Fruit fly (Drosophila melanogaster) whole organism, embryonic: ENCODE data around the gene CG43051.

Source experiments
- Aef1 ChIP-seq: fragments of 200-800 bp; sonication (Bioruptor generic); IDR thresholded peaks from 3 replicates; pipeline ENCODE4 v1.3.6; 2022; ENCODE audit warnings: missing biosample characterization, missing genetic modification characterization
- B-H2 ChIP-seq: fragments of 200-800 bp; sonication (Bioruptor generic); optimal IDR thresholded peaks from 2 replicates; lab custom pipeline; 2018; ENCODE audit warnings: missing biosample characterization, mild to moderate bottlenecking, missing genetic modification characterization
- BtbVII ChIP-seq: fragments of 200-800 bp; sonication (Bioruptor generic); optimal IDR thresholded peaks from 3 replicates; lab custom pipeline; 2017; ENCODE audit warnings: missing biosample characterization, mild to moderate bottlenecking, missing genetic modification characterization
- CG10267 ChIP-seq: fragments of 200-800 bp; sonication (Bioruptor generic); optimal IDR thresholded peaks from 2 replicates; lab custom pipeline; 2018; ENCODE audit warnings: missing biosample characterization, mild to moderate bottlenecking, missing genetic modification characterization, moderate library complexity
- CG10321 ChIP-seq: fragments of 200-800 bp; sonication (Bioruptor generic); IDR thresholded peaks from 2 replicates; pipeline ENCODE4 v1.3.6; 2022; ENCODE audit warnings: missing biosample characterization, missing genetic modification characterization
- CG12071 ChIP-seq: fragments of 200-800 bp; sonication (Bioruptor generic); optimal IDR thresholded peaks from 3 replicates; lab custom pipeline; 2018; ENCODE audit warnings: missing biosample characterization, mild to moderate bottlenecking, missing genetic modification characterization
- CG12769 ChIP-seq: fragments of 200-800 bp; sonication (Bioruptor generic); optimal IDR thresholded peaks from 2 replicates; lab custom pipeline; 2019; ENCODE audit warnings: missing biosample characterization, mild to moderate bottlenecking, missing genetic modification characterization, moderate library complexity
- CG15479 ChIP-seq: fragments of 200-800 bp; sonication (Bioruptor generic); optimal IDR thresholded peaks from 3 replicates; lab custom pipeline; 2019; ENCODE audit warnings: missing biosample characterization, mild to moderate bottlenecking, missing genetic modification characterization, moderate library complexity
- CG17385 ChIP-seq: fragments of 200-800 bp; sonication (Bioruptor generic); optimal IDR thresholded peaks from 3 replicates; lab custom pipeline; 2018; ENCODE audit warnings: missing biosample characterization, mild to moderate bottlenecking, missing genetic modification characterization
- CG18262 ChIP-seq: fragments of 200-800 bp; optimal IDR thresholded peaks from 3 replicates; lab custom pipeline; 2019; ENCODE audit warnings: missing biosample characterization, mild to moderate bottlenecking, missing genetic modification characterization, moderate library complexity
- CG18476 ChIP-seq: fragments of 200-800 bp; sonication (Bioruptor generic); optimal IDR thresholded peaks from 2 replicates; lab custom pipeline; 2016; ENCODE audit warnings: missing biosample characterization, mild to moderate bottlenecking, missing genetic modification characterization
- CG18619 ChIP-seq: fragments of 200-800 bp; sonication (Bioruptor generic); optimal IDR thresholded peaks from 3 replicates; lab custom pipeline; 2017; ENCODE audit warnings: missing biosample characterization, mild to moderate bottlenecking, missing genetic modification characterization
- CG18764 ChIP-seq: fragments of 200-800 bp; sonication (Bioruptor generic); optimal IDR thresholded peaks from 3 replicates; lab custom pipeline; 2016; ENCODE audit warnings: missing biosample characterization, missing genetic modification characterization
- CG2875 ChIP-seq: fragments of 200-800 bp; sonication (Bioruptor generic); optimal IDR thresholded peaks from 2 replicates; lab custom pipeline; 2017; ENCODE audit warnings: missing biosample characterization, mild to moderate bottlenecking, missing genetic modification characterization, missing genetic modification reagents
- CG2889 ChIP-seq: fragments of 200-800 bp; sonication (Bioruptor generic); IDR thresholded peaks from 3 replicates; pipeline ENCODE4 v1.3.6; 2022; ENCODE audit warnings: missing biosample characterization, missing genetic modification characterization
- CG32772 ChIP-seq: fragments of 200-800 bp; sonication (Bioruptor generic); IDR thresholded peaks from 2 replicates; pipeline ENCODE4 v1.3.6; 2022; ENCODE audit warnings: missing biosample characterization, missing genetic modification characterization
- CG3281 ChIP-seq: fragments of 200-800 bp; sonication (Bioruptor generic); optimal IDR thresholded peaks from 3 replicates; lab custom pipeline; 2017; ENCODE audit warnings: missing biosample characterization, mild to moderate bottlenecking, missing genetic modification characterization
- CG33557 ChIP-seq: fragments of 200-800 bp; sonication (Bioruptor generic); optimal IDR thresholded peaks from 2 replicates; lab custom pipeline; 2019; ENCODE audit warnings: missing biosample characterization, mild to moderate bottlenecking, missing genetic modification characterization, moderate library complexity
- CG3995 ChIP-seq: fragments of 200-800 bp; sonication (Bioruptor generic); optimal IDR thresholded peaks from 3 replicates; lab custom pipeline; 2016; ENCODE audit warnings: missing biosample characterization, missing genetic modification characterization
- CG42726 ChIP-seq: fragments of 200-800 bp; sonication (Bioruptor generic); IDR thresholded peaks from 2 replicates; pipeline ENCODE4 v1.3.6; 2022; ENCODE audit warnings: missing biosample characterization, missing genetic modification characterization; ENCODE audit not compliant: partially characterized antibody
- CG4707 ChIP-seq: fragments of 200-800 bp; sonication (Bioruptor generic); optimal IDR thresholded peaks from 2 replicates; lab custom pipeline; 2018; ENCODE audit warnings: missing biosample characterization, mild to moderate bottlenecking, missing genetic modification characterization, moderate library complexity
- CG7786 ChIP-seq: fragments of 200-800 bp; sonication (Bioruptor generic); optimal IDR thresholded peaks from 2 replicates; lab custom pipeline; 2016; ENCODE audit warnings: missing biosample characterization, missing genetic modification characterization
- CG8281 ChIP-seq: fragments of 200-800 bp; sonication (Bioruptor generic); optimal IDR thresholded peaks from 2 replicates; lab custom pipeline; 2018; ENCODE audit warnings: missing biosample characterization, mild to moderate bottlenecking, missing genetic modification characterization, moderate library complexity
- CG8290 ChIP-seq, 3 experiments: fragments of 200-800 bp; sonication (Bioruptor generic); optimal IDR thresholded peaks; 2 replicates each; lab custom pipeline; 2016 to 2019; ENCODE audit warnings: missing biosample characterization in 3 of 3, missing genetic modification characterization in 3 of 3, mild to moderate bottlenecking in 2 of 3, moderate library complexity in 1 of 3
- Dip3 ChIP-seq: fragments of 200-800 bp; sonication (Bioruptor generic); optimal IDR thresholded peaks from 3 replicates; lab custom pipeline; 2016; ENCODE audit warnings: missing biosample characterization, missing genetic modification characterization
- Dp ChIP-seq: fragments of 200-800 bp; sonication (Bioruptor generic); optimal IDR thresholded peaks from 2 replicates; lab custom pipeline; 2018; ENCODE audit warnings: missing biosample characterization, mild to moderate bottlenecking, missing genetic modification characterization, moderate library complexity
- Elba2 ChIP-seq: fragments of 200-800 bp; sonication (Bioruptor generic); optimal IDR thresholded peaks from 3 replicates; lab custom pipeline; 2016; ENCODE audit warnings: missing biosample characterization, missing genetic modification characterization
- GATAe ChIP-seq: fragments of 200-800 bp; sonication (Bioruptor generic); conservative IDR thresholded peaks from 2 replicates; pipeline ENCODE4 v1.3.6; 2022; ENCODE audit warnings: missing biosample characterization, missing genetic modification characterization
- Hr3 ChIP-seq: fragments of 200-800 bp; sonication (Bioruptor generic); optimal IDR thresholded peaks from 3 replicates; lab custom pipeline; 2016; ENCODE audit warnings: missing biosample characterization, missing genetic modification characterization
- Med ChIP-seq: fragments of 200-800 bp; sonication (Bioruptor generic); peaks from one replicate; lab custom pipeline; 2016; ENCODE audit warnings: missing biosample characterization, missing genetic modification characterization, mild to moderate bottlenecking, inconsistent platforms, moderate library complexity
- Nf-YC ChIP-seq: fragments of 200-800 bp; optimal IDR thresholded peaks from 3 replicates; lab custom pipeline; 2019; ENCODE audit warnings: missing biosample characterization, mild to moderate bottlenecking, missing genetic modification characterization, moderate library complexity
- Rfx ChIP-seq: fragments of 200-800 bp; sonication (Bioruptor generic); IDR thresholded peaks from 2 replicates; pipeline ENCODE4 v1.3.6; 2022; ENCODE audit warnings: missing biosample characterization, missing genetic modification characterization
- Scr ChIP-seq: fragments of 200-800 bp; sonication (Bioruptor generic); IDR thresholded peaks from 2 replicates; pipeline ENCODE4 v1.3.6; 2022; ENCODE audit warnings: missing biosample characterization, missing genetic modification characterization; ENCODE audit not compliant: partially characterized antibody
- Six4 ChIP-seq: fragments of 200-800 bp; sonication (Bioruptor generic); optimal IDR thresholded peaks from 2 replicates; lab custom pipeline; 2016; ENCODE audit warnings: missing biosample characterization, missing genetic modification characterization
- TFAM ChIP-seq: fragments of 200-800 bp; sonication (Bioruptor generic); optimal IDR thresholded peaks from 2 replicates; lab custom pipeline; 2017; ENCODE audit warnings: missing biosample characterization, missing genetic modification characterization, inconsistent platforms
- Tbp ChIP-seq: fragments of >200 bp; optimal IDR thresholded peaks from 2 replicates; lab custom pipeline; 2018; ENCODE audit warnings: missing biosample characterization, missing genetic modification characterization
- aop ChIP-seq: fragments of 200-800 bp; sonication (Bioruptor generic); IDR thresholded peaks from 2 replicates; pipeline ENCODE4 v1.3.6; 2022; ENCODE audit warnings: missing biosample characterization, missing genetic modification characterization
- ash1 ChIP-seq: fragments of 200-800 bp; sonication (Bioruptor generic); optimal IDR thresholded peaks from 2 replicates; lab custom pipeline; 2018; ENCODE audit warnings: missing biosample characterization, mild to moderate bottlenecking, missing genetic modification characterization
- crol ChIP-seq: fragments of 200-800 bp; sonication (Bioruptor generic); IDR thresholded peaks from 2 replicates; pipeline ENCODE4 v1.3.6; 2022; ENCODE audit warnings: missing biosample characterization, missing genetic modification characterization
- dan ChIP-seq: fragments of 200-800 bp; sonication (Bioruptor generic); IDR thresholded peaks from 2 replicates; pipeline ENCODE4 v1.3.6; 2022; ENCODE audit warnings: missing biosample characterization, missing genetic modification characterization
- dysf ChIP-seq: fragments of 200-800 bp; sonication (Bioruptor generic); IDR thresholded peaks from 3 replicates; pipeline ENCODE4 v1.3.6; 2022; ENCODE audit warnings: missing biosample characterization, missing genetic modification characterization
- grn ChIP-seq: fragments of 200-800 bp; sonication (Bioruptor generic); optimal IDR thresholded peaks from 3 replicates; lab custom pipeline; 2017; ENCODE audit warnings: missing biosample characterization, missing genetic modification characterization
- kni ChIP-seq: fragments of 200-800 bp; sonication (Bioruptor generic); optimal IDR thresholded peaks from 3 replicates; lab custom pipeline; 2017; ENCODE audit warnings: mild to moderate bottlenecking, missing biosample characterization, missing genetic modification reagents, missing genetic modification characterization
- mirr ChIP-seq: fragments of 200-800 bp; sonication (Bioruptor generic); optimal IDR thresholded peaks from 3 replicates; lab custom pipeline; 2018; ENCODE audit warnings: missing biosample characterization, mild to moderate bottlenecking, missing genetic modification characterization
- nerfin-2 ChIP-seq: fragments of 200-800 bp; sonication (Bioruptor generic); IDR thresholded peaks from 2 replicates; pipeline ENCODE4 v1.3.6; 2022; ENCODE audit warnings: missing biosample characterization, missing genetic modification characterization; ENCODE audit not compliant: partially characterized antibody
- pan ChIP-seq, 4 experiments: fragments of >200 bp in 3 of 4; fragments of 200-800 bp in 1 of 4; sonication (Bioruptor generic) in 1 of 4; optimal IDR thresholded peaks in 3 of 4; IDR thresholded peaks in 1 of 4; 2 replicates each; pipeline versions ENCODE4 v1.3.6 to Lab custom; 2017 to 2022; ENCODE audit warnings: missing biosample characterization in 2 of 4, missing genetic modification characterization in 2 of 4, mixed read lengths in 1 of 4
- pho ChIP-seq: fragments of 200-800 bp; sonication (Bioruptor generic); optimal IDR thresholded peaks from 2 replicates; lab custom pipeline; 2016; ENCODE audit warnings: missing biosample characterization, missing genetic modification characterization
- pita ChIP-seq: fragments of 200-800 bp; sonication (Bioruptor generic); optimal IDR thresholded peaks from 2 replicates; lab custom pipeline; 2017; ENCODE audit warnings: missing biosample characterization, mild to moderate bottlenecking, missing genetic modification characterization
- sob ChIP-seq: fragments of 200-800 bp; sonication (Bioruptor generic); IDR thresholded peaks from 2 replicates; pipeline ENCODE4 v1.3.6; 2022; ENCODE audit warnings: missing biosample characterization, missing genetic modification characterization
- trh ChIP-seq: fragments of 200-800 bp; sonication (Bioruptor generic); optimal IDR thresholded peaks from 2 replicates; lab custom pipeline; 2016; ENCODE audit warnings: missing biosample characterization, missing genetic modification characterization
- yki ChIP-seq: fragments of >200 bp; optimal IDR thresholded peaks from 3 replicates; lab custom pipeline; 2018

CG43051 gene

DNA sequence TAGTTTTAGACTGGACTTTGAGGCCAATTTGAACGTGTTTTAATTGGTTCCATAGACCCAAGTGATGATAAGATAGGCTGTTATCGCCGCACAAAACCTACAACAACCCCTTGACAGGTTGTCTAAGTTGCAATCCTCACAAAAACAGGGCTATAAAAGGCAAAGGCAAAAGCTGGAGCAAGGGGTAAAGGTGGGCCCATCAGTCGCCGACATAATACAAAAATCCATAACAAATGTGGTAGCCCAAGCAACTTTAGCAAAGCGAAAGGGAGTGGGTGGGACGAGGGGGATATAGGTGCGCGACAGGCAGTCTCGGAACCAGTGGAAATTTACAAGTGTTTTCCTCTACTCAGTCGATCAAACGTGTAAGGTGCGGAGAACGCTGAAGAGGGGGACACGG is 43.7 kb upstream of the CG43051 start (continued):
- TF ChIP-seq CG33557 (no peak), Dip3 (GFP tag; lab: Kevin White, UChicago) (no peak), GATAe (GFP tag; lab: Robert Waterston, UW) (peak; percentile 33; the same call in 1 of the 2 replicates), TFAM (GFP tag; lab: Kevin White, UChicago) (no peak), CG10321 (GFP tag; lab: Robert Waterston, UW) (no peak), Hr3 (GFP tag; lab: Kevin White, UChicago) (no peak), CG8290 (GFP tag; optimal IDR thresholded peaks at IDR 0.05; lab: Kevin White, UChicago) (no peak), CG8290 (tag; optimal IDR thresholded peaks at IDR 0.05; lab: Kevin White, UChicago) (peak in 1 of 2 experiments; percentile 26), Rfx (GFP tag; lab: Robert Waterston, UW) (peak; percentile 41; the same call in 1 of the 2 replicates), CG18262 (tag; lab: Kevin White, UChicago) (no peak), CG12769 (tag; lab: Kevin White, UChicago) (peak; percentile 40), Scr (GFP tag; lab: Robert Waterston, UW) (no peak), Dp (no peak), CG4707 (GFP tag; lab: Kevin White, UChicago) (no peak), B-H2 (peak; percentile 40), CG3995 (GFP tag; lab: Kevin White, UChicago) (no peak), CG18764 (GFP tag; lab: Kevin White, UChicago) (no peak), Aef1 (no peak), dan (GFP tag; lab: Robert Waterston, UW) (no peak), dysf (GFP tag; lab: Robert Waterston, UW) (0 out of 3 replicates have a peak, but pooled peaks have one; percentile 24), aop (no peak), CG8281 (no peak), CG2889 (GFP tag; lab: Robert Waterston, UW) (peak; percentile 55; the same call in 1 of the 3 replicates), ash1 (GFP tag; lab: Kevin White, UChicago) (peak; percentile 14), CG17385 (GFP tag; lab: Kevin White, UChicago) (no peak), CG18619 (peak; percentile 11), crol (GFP tag; lab: Robert Waterston, UW) (peak; percentile 87), pho (GFP tag; lab: Kevin White, UChicago) (no peak), sob (GFP tag; lab: Robert Waterston, UW) (no peak), Six4 (no peak), CG7786 (GFP tag; lab: Kevin White, UChicago) (no peak), Elba2 (no peak), Tbp (GFP tag; lab: Kevin White, UChicago) (no peak), CG3281 (GFP tag; lab: Kevin White, UChicago) (peak; percentile 5), pan (optimal IDR thresholded peaks at IDR 0.05; lab: Kevin White, UChicago) (no peak), pan (GFP tag; optimal IDR thresholded peaks at IDR 0.05 in 1 of 2, IDR thresholded peaks at IDR 0.05 in 1 of 2) (peak in 1 of 2 experiments; percentile 32), CG10267 (tag; lab: Kevin White, UChicago) (no peak), grn (GFP tag; lab: Kevin White, UChicago) (peak; percentile 18), BtbVII (peak; percentile 11), Nf-YC (peak; percentile 2), CG2875 (GFP tag; lab: Kevin White, UChicago) (no peak), Med (GFP tag; lab: Kevin White, UChicago) (peak; percentile 90), CG32772 (GFP tag; lab: Robert Waterston, UW) (no peak), CG15479 (GFP tag; lab: Kevin White, UChicago) (no peak), pita (GFP tag; lab: Kevin White, UChicago) (no peak), CG18476 (no peak), CG42726 (GFP tag; lab: Robert Waterston, UW) (no peak), yki (lab: Kevin White, UChicago) (no peak), CG12071 (GFP tag; lab: Kevin White, UChicago) (peak; percentile 30), mirr (GFP tag; lab: Kevin White, UChicago) (peak; percentile 55), nerfin-2 (GFP tag; lab: Robert Waterston, UW) (no peak), trh (GFP tag; lab: Kevin White, UChicago) (no peak), kni (GFP tag; lab: Kevin White, UChicago) (no peak)
